Worm (Caenorhabditis elegans) whole organism, L4 larva: ENCODE data around the gene ins-22.

Experiments used
- dve-1 ChIP-seq: sonication (generic microtip); optimal IDR thresholded peaks from 2 replicates; lab custom pipeline; 2017; ENCODE audit warnings: antibody characterized with exemption, mild to moderate bottlenecking, missing genetic modification characterization, missing compliant biosample characterization; ENCODE audit not compliant: insufficient read depth
- fkh-10 ChIP-seq: fragments of 150-350 bp; optimal IDR thresholded peaks from 2 replicates; lab custom pipeline; 2014; ENCODE audit warnings: missing biosample characterization, missing genetic modification reagents, missing genetic modification characterization
- mxl-3 ChIP-seq: fragments of 200-800 bp; sonication (Bioruptor generic); optimal IDR thresholded peaks from 2 replicates; lab custom pipeline; 2018; ENCODE audit warnings: mild to moderate bottlenecking, missing genetic modification characterization, missing compliant biosample characterization
- nhr-28 ChIP-seq: fragments of 150-350 bp; optimal IDR thresholded peaks from 2 replicates; lab custom pipeline; 2014; ENCODE audit warnings: missing biosample characterization, missing genetic modification characterization
- nhr-42 ChIP-seq: fragments of 200-800 bp; sonication (Bioruptor generic); IDR thresholded peaks from 2 replicates; pipeline ENCODE4 v1.3.6; 2022; ENCODE audit warnings: missing genetic modification characterization, missing compliant biosample characterization
- pqm-1 ChIP-seq: sonication (generic microtip); optimal IDR thresholded peaks from 2 replicates; lab custom pipeline; 2017; ENCODE audit warnings: missing biosample characterization, missing genetic modification characterization
- snpc-4 ChIP-seq: fragments of 150-350 bp; optimal IDR thresholded peaks from 2 replicates; lab custom pipeline; 2014; ENCODE audit warnings: missing biosample characterization, missing genetic modification characterization
- zag-1 ChIP-seq: fragments of 150-350 bp; optimal IDR thresholded peaks from 2 replicates; lab custom pipeline; 2014; ENCODE audit warnings: missing biosample characterization, missing genetic modification characterization
- zip-2 ChIP-seq: fragments of 150-350 bp; optimal IDR thresholded peaks from 2 replicates; lab custom pipeline; 2014; ENCODE audit warnings: missing biosample characterization, missing genetic modification characterization

- TF ChIP-seq mxl-3 (no peak), nhr-42 (GFP tag; lab: Robert Waterston, UW) (no peak), nhr-28 (tag; lab: Kevin White, UChicago) (no peak), fkh-10 (GFP tag; lab: Kevin White, UChicago) (no peak), zag-1 (tag; lab: Kevin White, UChicago) (no peak), zip-2 (tag; lab: Kevin White, UChicago) (no peak), pqm-1 (tag; lab: Kevin White, UChicago) (no peak), dve-1 (tag; lab: Kevin White, UChicago) (no peak), snpc-4 (tag; lab: Kevin White, UChicago) (no peak)
Measured at ce11 chrIII:10027947-10028346, 1.9 kb downstream of the ins-22 start, which contains the start of gene ins-23.
